Fruit fly (Drosophila melanogaster) whole organism, embryonic: ENCODE measurements around the gene CG17819.

ENCODE experiments used
- Abd-B ChIP-seq: fragments of 200-800 bp; sonication (Bioruptor generic); optimal IDR thresholded peaks from 2 replicates; lab custom pipeline; 2018; ENCODE audit warnings: missing biosample characterization, mild to moderate bottlenecking, missing genetic modification characterization, moderate library complexity
- Aef1 ChIP-seq: fragments of 200-800 bp; sonication (Bioruptor generic); IDR thresholded peaks from 3 replicates; pipeline ENCODE4 v1.3.6; 2022; ENCODE audit warnings: missing biosample characterization, missing genetic modification characterization
- Antp ChIP-seq: fragments of 200-800 bp; sonication (Bioruptor generic); optimal IDR thresholded peaks from 3 replicates; lab custom pipeline; 2016; ENCODE audit warnings: missing biosample characterization, missing genetic modification characterization
- Atf-2 ChIP-seq: fragments of 200-800 bp; sonication (Bioruptor generic); optimal IDR thresholded peaks from 2 replicates; lab custom pipeline; 2016; ENCODE audit warnings: missing biosample characterization, missing genetic modification characterization
- CG11504 ChIP-seq: fragments of 200-800 bp; sonication (Bioruptor generic); optimal IDR thresholded peaks from 3 replicates; lab custom pipeline; 2019; ENCODE audit warnings: missing biosample characterization, mild to moderate bottlenecking, missing genetic modification characterization, moderate library complexity
- CG12071 ChIP-seq: fragments of 200-800 bp; sonication (Bioruptor generic); optimal IDR thresholded peaks from 3 replicates; lab custom pipeline; 2018; ENCODE audit warnings: missing biosample characterization, mild to moderate bottlenecking, missing genetic modification characterization
- CG12299 ChIP-seq: fragments of 200-800 bp; sonication (Bioruptor generic); optimal IDR thresholded peaks from 2 replicates; lab custom pipeline; 2018; ENCODE audit warnings: missing biosample characterization, mild to moderate bottlenecking, missing genetic modification characterization
- CG12659 ChIP-seq: fragments of 200-800 bp; sonication (Bioruptor generic); optimal IDR thresholded peaks from 3 replicates; lab custom pipeline; 2017; ENCODE audit warnings: mild to moderate bottlenecking, missing biosample characterization, missing genetic modification reagents, missing genetic modification characterization
- CG13296 ChIP-seq: fragments of 200-800 bp; sonication (Bioruptor generic); optimal IDR thresholded peaks from 3 replicates; lab custom pipeline; 2018; ENCODE audit warnings: missing biosample characterization, mild to moderate bottlenecking, missing genetic modification characterization
- CG14860 ChIP-seq: fragments of 200-800 bp; sonication (Bioruptor generic); IDR thresholded peaks from 3 replicates; pipeline ENCODE4 v1.3.6; 2022; ENCODE audit warnings: missing biosample characterization, missing genetic modification characterization; ENCODE audit not compliant: partially characterized antibody
- CG17359 ChIP-seq: fragments of 200-800 bp; sonication (Bioruptor generic); optimal IDR thresholded peaks from 3 replicates; lab custom pipeline; 2018; ENCODE audit warnings: missing biosample characterization, mild to moderate bottlenecking, missing genetic modification characterization, moderate library complexity
- CG17385 ChIP-seq: fragments of 200-800 bp; sonication (Bioruptor generic); optimal IDR thresholded peaks from 3 replicates; lab custom pipeline; 2018; ENCODE audit warnings: missing biosample characterization, mild to moderate bottlenecking, missing genetic modification characterization
- CG17912 ChIP-seq: fragments of 200-800 bp; sonication (Bioruptor generic); optimal IDR thresholded peaks from 2 replicates; lab custom pipeline; 2018; ENCODE audit warnings: missing biosample characterization, mild to moderate bottlenecking, missing genetic modification characterization
- CG18262 ChIP-seq: fragments of 200-800 bp; optimal IDR thresholded peaks from 3 replicates; lab custom pipeline; 2019; ENCODE audit warnings: missing biosample characterization, mild to moderate bottlenecking, missing genetic modification characterization, moderate library complexity
- CG2678 ChIP-seq: fragments of 200-800 bp; sonication (Bioruptor generic); optimal IDR thresholded peaks from 3 replicates; lab custom pipeline; 2019; ENCODE audit warnings: missing biosample characterization, mild to moderate bottlenecking, missing genetic modification characterization, moderate library complexity
- CG31365 ChIP-seq: fragments of 200-800 bp; sonication (Bioruptor generic); optimal IDR thresholded peaks from 2 replicates; lab custom pipeline; 2018; ENCODE audit warnings: missing biosample characterization, mild to moderate bottlenecking, missing genetic modification characterization
- CG31388 ChIP-seq: fragments of 200-800 bp; sonication (Bioruptor generic); optimal IDR thresholded peaks from 2 replicates; lab custom pipeline; 2016; ENCODE audit warnings: missing biosample characterization, missing genetic modification characterization
- CG33557 ChIP-seq: fragments of 200-800 bp; sonication (Bioruptor generic); optimal IDR thresholded peaks from 2 replicates; lab custom pipeline; 2019; ENCODE audit warnings: missing biosample characterization, mild to moderate bottlenecking, missing genetic modification characterization, moderate library complexity
- CG5953 ChIP-seq: fragments of 200-800 bp; sonication (Bioruptor generic); IDR thresholded peaks from 2 replicates; pipeline ENCODE4 v1.3.6; 2022; ENCODE audit warnings: missing biosample characterization, missing genetic modification characterization
- CG7271 ChIP-seq: fragments of 200-800 bp; sonication (Bioruptor generic); optimal IDR thresholded peaks from 2 replicates; lab custom pipeline; 2018; ENCODE audit warnings: missing biosample characterization, mild to moderate bottlenecking, missing genetic modification characterization, moderate library complexity
- CG7372 ChIP-seq: fragments of 200-800 bp; sonication (Bioruptor generic); IDR thresholded peaks from 2 replicates; pipeline ENCODE4 v1.3.6; 2022; ENCODE audit warnings: missing biosample characterization, missing genetic modification characterization
- CG8924 ChIP-seq: fragments of 200-800 bp; optimal IDR thresholded peaks from 3 replicates; lab custom pipeline; 2019; ENCODE audit warnings: missing biosample characterization, mild to moderate bottlenecking, missing genetic modification characterization, moderate library complexity
- CG9817 ChIP-seq: fragments of 200-800 bp; sonication (Bioruptor generic); optimal IDR thresholded peaks from 2 replicates; lab custom pipeline; 2018; ENCODE audit warnings: missing biosample characterization, mild to moderate bottlenecking, missing genetic modification characterization, moderate library complexity
- Chrac-16 ChIP-seq: fragments of 200-800 bp; sonication (Bioruptor generic); optimal IDR thresholded peaks from 3 replicates; lab custom pipeline; 2016; ENCODE audit warnings: missing biosample characterization, missing genetic modification characterization
- Dad ChIP-seq: fragments of 200-800 bp; sonication (Bioruptor generic); optimal IDR thresholded peaks from 3 replicates; lab custom pipeline; 2016; ENCODE audit warnings: missing biosample characterization, missing genetic modification characterization
- Dfd ChIP-seq, 2 experiments: fragments of >200 bp; optimal IDR thresholded peaks; 2 replicates each; lab custom pipeline; 2017; ENCODE audit warnings: missing biosample characterization in 2 of 2, missing genetic modification characterization in 2 of 2
- Drgx ChIP-seq: fragments of 200-800 bp; sonication (Bioruptor generic); IDR thresholded peaks from 2 replicates; pipeline ENCODE4 v1.3.6; 2022; ENCODE audit warnings: missing biosample characterization, missing genetic modification characterization
- Eip74EF ChIP-seq, 2 experiments: fragments of 200-800 bp in 1 of 2; fragments of >200 bp in 1 of 2; sonication (Bioruptor generic) in 1 of 2; optimal IDR thresholded peaks; 2 replicates each; lab custom pipeline; 2017 to 2019; ENCODE audit warnings: missing biosample characterization in 2 of 2, missing genetic modification characterization in 2 of 2, mild to moderate bottlenecking in 1 of 2, moderate library complexity in 1 of 2
- Jarid2 ChIP-seq: fragments of 200-800 bp; sonication (Bioruptor generic); optimal IDR thresholded peaks from 3 replicates; lab custom pipeline; 2017; ENCODE audit warnings: mild to moderate bottlenecking, missing biosample characterization, missing genetic modification reagents, missing genetic modification characterization
- Mad ChIP-seq: fragments of 200-800 bp; sonication (Bioruptor generic); optimal IDR thresholded peaks from 2 replicates; lab custom pipeline; 2016; ENCODE audit warnings: missing biosample characterization, missing genetic modification characterization
- Oaz ChIP-seq: fragments of 200-800 bp; sonication (Bioruptor generic); IDR thresholded peaks from 2 replicates; pipeline ENCODE4 v1.3.6; 2022; ENCODE audit warnings: missing biosample characterization, missing genetic modification characterization
- Ssrp ChIP-seq: fragments of 200-800 bp; sonication (Bioruptor generic); optimal IDR thresholded peaks from 2 replicates; lab custom pipeline; 2018; ENCODE audit warnings: missing biosample characterization, mild to moderate bottlenecking, missing genetic modification characterization, moderate library complexity
- ac ChIP-seq: fragments of 200-800 bp; sonication (Bioruptor generic); optimal IDR thresholded peaks from 3 replicates; lab custom pipeline; 2017; ENCODE audit warnings: missing biosample characterization, mild to moderate bottlenecking, missing genetic modification characterization
- ara ChIP-seq: fragments of 200-800 bp; sonication (Bioruptor generic); IDR thresholded peaks from 2 replicates; pipeline ENCODE4 v1.3.6; 2022; ENCODE audit warnings: missing biosample characterization, missing genetic modification characterization
- az2 ChIP-seq: fragments of 200-800 bp; sonication (Bioruptor generic); optimal IDR thresholded peaks from 3 replicates; lab custom pipeline; 2016; ENCODE audit warnings: missing biosample characterization, missing genetic modification characterization
- chif ChIP-seq, 2 experiments: fragments of 200-800 bp; sonication (Bioruptor generic); optimal IDR thresholded peaks; 3 replicates each; lab custom pipeline; 2016; ENCODE audit warnings: missing biosample characterization in 2 of 2, missing genetic modification characterization in 2 of 2
- chinmo ChIP-seq: fragments of 200-800 bp; sonication (Bioruptor generic); IDR thresholded peaks from 4 replicates; pipeline ENCODE4 v1.3.6; 2022; ENCODE audit warnings: missing biosample characterization, missing genetic modification characterization; ENCODE audit not compliant: partially characterized antibody
- dmrt11E ChIP-seq: fragments of 200-800 bp; sonication (Bioruptor generic); optimal IDR thresholded peaks from 3 replicates; lab custom pipeline; 2018; ENCODE audit warnings: missing biosample characterization, mild to moderate bottlenecking, missing genetic modification characterization, moderate library complexity
- dysf ChIP-seq: fragments of 200-800 bp; sonication (Bioruptor generic); IDR thresholded peaks from 3 replicates; pipeline ENCODE4 v1.3.6; 2022; ENCODE audit warnings: missing biosample characterization, missing genetic modification characterization
- gem ChIP-seq: fragments of 200-800 bp; sonication (Bioruptor generic); optimal IDR thresholded peaks from 2 replicates; lab custom pipeline; 2019; ENCODE audit warnings: missing biosample characterization, mild to moderate bottlenecking, missing genetic modification characterization, moderate library complexity
- insv ChIP-seq, 2 experiments: fragments of 200-800 bp; sonication (Bioruptor generic); optimal IDR thresholded peaks; 3 replicates each; lab custom pipeline; 2016 to 2018; ENCODE audit warnings: missing biosample characterization in 2 of 2, missing genetic modification characterization in 2 of 2
- nau ChIP-seq: fragments of 200-800 bp; sonication (Bioruptor generic); optimal IDR thresholded peaks from 3 replicates; lab custom pipeline; 2017; ENCODE audit warnings: missing biosample characterization, mild to moderate bottlenecking, missing genetic modification characterization, missing genetic modification reagents
- nom ChIP-seq: fragments of 200-800 bp; sonication (Bioruptor generic); optimal IDR thresholded peaks from 2 replicates; lab custom pipeline; 2017; ENCODE audit warnings: missing biosample characterization, missing genetic modification characterization, mild to moderate bottlenecking, moderate library complexity, missing genetic modification reagents
- otp ChIP-seq: fragments of 200-800 bp; sonication (Bioruptor generic); IDR thresholded peaks from 3 replicates; pipeline ENCODE4, ENCODE4 v1.3.6; 2022; ENCODE audit warnings: missing biosample characterization, missing genetic modification characterization
- p53 ChIP-seq: fragments of 200-800 bp; sonication (Bioruptor generic); optimal IDR thresholded peaks from 2 replicates; lab custom pipeline; 2016; ENCODE audit warnings: missing biosample characterization, missing genetic modification characterization
- ranshi ChIP-seq: fragments of 200-800 bp; sonication (Bioruptor generic); IDR thresholded peaks from 2 replicates; pipeline ENCODE4 v1.3.6; 2022; ENCODE audit warnings: missing biosample characterization, missing genetic modification characterization
- scrt ChIP-seq: fragments of 200-800 bp; sonication (Bioruptor generic); optimal IDR thresholded peaks from 2 replicates; lab custom pipeline; 2018; ENCODE audit warnings: missing biosample characterization, mild to moderate bottlenecking, missing genetic modification characterization, moderate library complexity
- shn ChIP-seq: fragments of 200-800 bp; sonication (Bioruptor generic); optimal IDR thresholded peaks from 3 replicates; lab custom pipeline; 2016; ENCODE audit warnings: missing biosample characterization, missing genetic modification characterization
- slou ChIP-seq: fragments of 200-800 bp; sonication (Bioruptor generic); optimal IDR thresholded peaks from 3 replicates; lab custom pipeline; 2016; ENCODE audit warnings: missing biosample characterization, missing genetic modification characterization
- so ChIP-seq: fragments of 200-800 bp; sonication (Bioruptor generic); IDR thresholded peaks from 3 replicates; pipeline ENCODE4 v1.3.6; 2022; ENCODE audit warnings: missing biosample characterization, missing genetic modification characterization

CG17819 gene

DNA sequence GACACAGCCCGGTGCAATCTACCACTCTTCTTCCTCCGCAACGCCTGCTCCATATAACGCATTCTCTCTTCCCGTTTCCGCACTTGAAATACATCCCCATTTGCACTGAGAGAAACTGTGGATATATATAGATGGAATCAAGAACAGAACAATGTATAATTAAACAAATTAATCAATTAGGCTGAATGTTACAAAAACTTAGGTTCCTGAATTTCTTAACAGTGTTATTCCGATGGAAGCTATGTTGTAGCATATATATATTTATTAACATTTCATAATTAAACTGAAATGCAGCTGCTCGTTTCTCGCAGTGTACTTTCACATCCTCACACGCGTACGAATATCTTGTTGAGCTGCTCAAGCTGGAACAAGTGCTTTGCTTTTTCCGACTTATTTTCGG is 25.8 kb downstream of the CG17819 start (continued):
- TF ChIP-seq Abd-B (GFP tag; lab: Kevin White, UChicago) (no peak), Dad (GFP tag; lab: Kevin White, UChicago) (no peak), nom (GFP tag; lab: Kevin White, UChicago) (peak; percentile 61), ara (GFP tag; lab: Robert Waterston, UW) (peak; percentile 54; the same call in 1 of the 2 replicates), CG18262 (tag; lab: Kevin White, UChicago) (peak; percentile 80), CG17385 (GFP tag; lab: Kevin White, UChicago) (peak; percentile 41), CG12071 (GFP tag; lab: Kevin White, UChicago) (no peak), scrt (GFP tag; lab: Kevin White, UChicago) (no peak), p53 (no peak), CG33557 (peak; percentile 57), insv (GFP tag; optimal IDR thresholded peaks at IDR 0.05; lab: Kevin White, UChicago) (no peak), ac (GFP tag; lab: Kevin White, UChicago) (no peak), so (peak; percentile 35; the same call in 1 of the 3 replicates), dysf (GFP tag; lab: Robert Waterston, UW) (0 out of 3 replicates have a peak, but pooled peaks have one; percentile 47), nau (GFP tag; lab: Kevin White, UChicago) (no peak), ranshi (no peak), CG8924 (tag; lab: Kevin White, UChicago) (peak; percentile 43), Eip74EF (GFP tag; optimal IDR thresholded peaks at IDR 0.05; lab: Kevin White, UChicago) (peak in 1 of 2 experiments; percentile 37), shn (peak; percentile 5), CG13296 (GFP tag; lab: Kevin White, UChicago) (no peak), Dfd (GFP tag; optimal IDR thresholded peaks at IDR 0.05; lab: Kevin White, UChicago) (no peak), otp (GFP tag; lab: Robert Waterston, UW) (0 out of 3 replicates have a peak, but pooled peaks have one; percentile 35), gem (tag; lab: Kevin White, UChicago) (peak; percentile 77), CG17912 (GFP tag; lab: Kevin White, UChicago) (no peak), Chrac-16 (GFP tag; lab: Kevin White, UChicago) (peak; percentile 51), Mad (GFP tag; lab: Kevin White, UChicago) (peak; percentile 30), Oaz (GFP tag; lab: Robert Waterston, UW) (no peak), az2 (peak; percentile 60), chinmo (no peak), CG9817 (peak; percentile 16), Jarid2 (no peak), chif (GFP tag; optimal IDR thresholded peaks at IDR 0.05; lab: Kevin White, UChicago) (peak; percentile 22 to 66), CG12659 (GFP tag; lab: Kevin White, UChicago) (peak; percentile 13), CG14860 (GFP tag; lab: Robert Waterston, UW) (no peak), dmrt11E (tag; lab: Kevin White, UChicago) (peak; percentile 85), CG2678 (tag; lab: Kevin White, UChicago) (peak; percentile 49), CG17359 (peak; percentile 44), Antp (GFP tag; lab: Kevin White, UChicago) (peak; percentile 18), Drgx (GFP tag; lab: Robert Waterston, UW) (peak; percentile 58; the same call in 1 of the 2 replicates), CG11504 (peak; percentile 54), Aef1 (GFP tag; lab: Robert Waterston, UW) (no peak), CG7271 (tag; lab: Kevin White, UChicago) (no peak), slou (GFP tag; lab: Kevin White, UChicago) (no peak), Atf-2 (GFP tag; lab: Kevin White, UChicago) (peak; percentile 39), Ssrp (peak; percentile 63), CG31365 (tag; lab: Kevin White, UChicago) (no peak), CG7372 (GFP tag; lab: Robert Waterston, UW) (no peak), CG5953 (GFP tag; lab: Robert Waterston, UW) (no peak), CG12299 (no peak), CG31388 (GFP tag; lab: Kevin White, UChicago) (no peak)
